Worm (Caenorhabditis elegans): ENCODE results near the gene fbxa-84.

DNA sequence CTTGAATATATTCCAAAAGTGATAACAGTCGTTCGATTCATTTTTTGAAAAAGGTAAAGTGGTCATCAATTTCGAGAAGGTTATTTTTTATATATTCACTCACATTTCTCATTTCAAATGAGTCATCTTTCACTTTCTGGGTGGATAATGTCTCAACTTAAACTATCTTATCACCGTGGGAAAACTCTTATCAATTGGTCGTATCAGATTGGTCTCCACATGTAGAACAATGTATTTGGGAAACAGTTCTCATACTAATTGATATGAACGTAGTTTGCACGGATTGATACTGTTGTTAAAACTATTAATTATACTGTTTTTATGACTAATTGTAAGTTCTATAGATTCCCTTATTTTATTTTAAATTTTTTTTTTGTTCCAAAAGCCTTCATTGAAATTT is 48.4 kb upstream of the fbxa-84 start:
- no peak for TF ChIP-seq pha-4 (tag; optimal IDR thresholded peaks at IDR 0.05)
- no peak for TF ChIP-seq unc-62 (GFP tag; optimal IDR thresholded peaks at IDR 0.05)
- TF ChIP-seq ceh-43 (GFP tag; optimal IDR thresholded peaks at IDR 0.05) = no peak
- TF ChIP-seq sptf-1 (tag; optimal IDR thresholded peaks at IDR 0.05) = no peak
